Worm (Caenorhabditis elegans): ENCODE data around the gene H04M03.12.

ce11 chrIV:5927805-5928204, 24.6 kb upstream of the H04M03.12 start:
- TF ChIP-seq lin-11 (tag; optimal IDR thresholded peaks at IDR 0.05) = no peak
- TF ChIP-seq unc-55 (GFP tag; optimal IDR thresholded peaks at IDR 0.05) = no peak
- TF ChIP-seq nhr-11 (tag; optimal IDR thresholded peaks at IDR 0.05) = no peak
- TF ChIP-seq ceh-9 (tag; optimal IDR thresholded peaks at IDR 0.05) = no peak
- no peak for TF ChIP-seq ets-4 (tag; optimal IDR thresholded peaks at IDR 0.05)
- TF ChIP-seq K09A11.1 (tag; optimal IDR thresholded peaks at IDR 0.05; ENCODE audit: insufficient read depth) = no peak
- TF ChIP-seq che-1 (tag; optimal IDR thresholded peaks at IDR 0.05) = no peak
- TF ChIP-seq ref-2 (tag; optimal IDR thresholded peaks at IDR 0.05) = no peak
- no peak for TF ChIP-seq mec-3 (tag; optimal IDR thresholded peaks at IDR 0.05; ENCODE audit: borderline replicate concordance)

All from whole organism, late embryonic.